Fruit fly (Drosophila melanogaster): ENCODE results near the gene Ugt302C1.

Gene Ugt302C1

dm6 chr3R:11156858-11157257 is at the start of gene Ugt302C1:
TSS of gene Ugt302C1 (plus strand) at chr3R:11157098.
- TF ChIP-seq Dll (optimal IDR thresholded peaks at IDR 0.05): peak; percentile 20
- no peak for TF ChIP-seq psq (optimal IDR thresholded peaks at IDR 0.05)
- no peak for TF ChIP-seq pan (optimal IDR thresholded peaks at IDR 0.05)
- TF ChIP-seq CG8478 (optimal IDR thresholded peaks at IDR 0.05): no peak
- TF ChIP-seq EcR (GFP tag; optimal IDR thresholded peaks at IDR 0.05): no peak

- TF ChIP-seq CG8478 (optimal IDR thresholded peaks at IDR 0.05): no peak
- TF ChIP-seq pan (optimal IDR thresholded peaks at IDR 0.05): no peak
- TF ChIP-seq psq (optimal IDR thresholded peaks at IDR 0.05): no peak
- TF ChIP-seq Dll (optimal IDR thresholded peaks at IDR 0.05): no peak
- no peak for TF ChIP-seq usp (GFP tag; optimal IDR thresholded peaks at IDR 0.05)
- TF ChIP-seq EcR (GFP tag; optimal IDR thresholded peaks at IDR 0.05): no peak
Observed at dm6 chr3R:11115606-11116005, 41.3 kb upstream of the Ugt302C1 start, which contains the start of gene SdhCL. TSS of gene SdhCL (minus strand) at chr3R:11115706.

dm6 chr3R:11126383-11126782 is 30.5 kb upstream of the Ugt302C1 start:
- TF ChIP-seq pan (optimal IDR thresholded peaks at IDR 0.05) (no peak), Dll (optimal IDR thresholded peaks at IDR 0.05) (no peak), psq (optimal IDR thresholded peaks at IDR 0.05) (no peak), CG8478 (optimal IDR thresholded peaks at IDR 0.05) (no peak), EcR (GFP tag; optimal IDR thresholded peaks at IDR 0.05) (no peak), usp (GFP tag; optimal IDR thresholded peaks at IDR 0.05) (no peak)

dm6 chr3R:11128116-11128626 is 28.7 kb upstream of the Ugt302C1 start, which contains the start of gene Ugt35C1:
TSS of gene Ugt35C1 (minus strand) at chr3R:11128328.
- no peak for TF ChIP-seq pan (optimal IDR thresholded peaks at IDR 0.05)
- no peak for TF ChIP-seq psq (optimal IDR thresholded peaks at IDR 0.05)
- TF ChIP-seq usp (GFP tag; optimal IDR thresholded peaks at IDR 0.05): no peak
- no peak for TF ChIP-seq CG8478 (optimal IDR thresholded peaks at IDR 0.05)
- TF ChIP-seq Dll (optimal IDR thresholded peaks at IDR 0.05): no peak
- no peak for TF ChIP-seq EcR (GFP tag; optimal IDR thresholded peaks at IDR 0.05)

dm6 chr3R:11136877-11137276 is 20.0 kb upstream of the Ugt302C1 start, which contains the start of gene mAcon2:
TSS of gene mAcon2 (plus strand) at chr3R:11137177.
- TF ChIP-seq Dll (optimal IDR thresholded peaks at IDR 0.05): no peak
- no peak for TF ChIP-seq psq (optimal IDR thresholded peaks at IDR 0.05)
- TF ChIP-seq CG8478 (optimal IDR thresholded peaks at IDR 0.05): no peak
- no peak for TF ChIP-seq EcR (GFP tag; optimal IDR thresholded peaks at IDR 0.05)
- no peak for TF ChIP-seq pan (optimal IDR thresholded peaks at IDR 0.05)
- no peak for TF ChIP-seq usp (GFP tag; optimal IDR thresholded peaks at IDR 0.05)

- TF ChIP-seq CG8478 (optimal IDR thresholded peaks at IDR 0.05) (no peak), EcR (GFP tag; optimal IDR thresholded peaks at IDR 0.05) (no peak), usp (GFP tag; optimal IDR thresholded peaks at IDR 0.05) (no peak), psq (optimal IDR thresholded peaks at IDR 0.05) (no peak), pan (optimal IDR thresholded peaks at IDR 0.05) (no peak)
Observed at dm6 chr3R:11145135-11145534, 11.8 kb upstream of the Ugt302C1 start, which contains the start of gene CheA86a. TSS of gene CheA86a (minus strand) at chr3R:11145235.

- TF ChIP-seq CG8478 (optimal IDR thresholded peaks at IDR 0.05): no peak
- no peak for TF ChIP-seq psq (optimal IDR thresholded peaks at IDR 0.05)
Observed at dm6 chr3R:11153799-11154273, 3.1 kb upstream of the Ugt302C1 start, which contains the start of gene Ugt302K1. TSS of gene Ugt302K1 (minus strand) at chr3R:11153849.

- TF ChIP-seq usp (GFP tag; optimal IDR thresholded peaks at IDR 0.05): no peak
- TF ChIP-seq pan (optimal IDR thresholded peaks at IDR 0.05): no peak
- no peak for TF ChIP-seq psq (optimal IDR thresholded peaks at IDR 0.05)
- TF ChIP-seq CG8478 (optimal IDR thresholded peaks at IDR 0.05): no peak
- no peak for TF ChIP-seq Dll (optimal IDR thresholded peaks at IDR 0.05)
- TF ChIP-seq EcR (GFP tag; optimal IDR thresholded peaks at IDR 0.05): no peak
Observed at dm6 chr3R:11154576-11155113, 2.3 kb upstream of the Ugt302C1 start, which contains the start of gene Ugt302E1. TSS of gene Ugt302E1 (plus strand) at chr3R:11154626.

dm6 chr3R:11160907-11161306 is 4.0 kb downstream of the Ugt302C1 start, which contains the start of gene CG4757:
TSS of gene CG4757 (plus strand) at chr3R:11161207.
- TF ChIP-seq psq (optimal IDR thresholded peaks at IDR 0.05): no peak
- TF ChIP-seq CG8478 (optimal IDR thresholded peaks at IDR 0.05): no peak

- TF ChIP-seq Dll (optimal IDR thresholded peaks at IDR 0.05) (no peak), psq (optimal IDR thresholded peaks at IDR 0.05) (no peak), usp (GFP tag; optimal IDR thresholded peaks at IDR 0.05) (no peak), EcR (GFP tag; optimal IDR thresholded peaks at IDR 0.05) (no peak), pan (optimal IDR thresholded peaks at IDR 0.05) (no peak), CG8478 (optimal IDR thresholded peaks at IDR 0.05) (no peak)
Observed at dm6 chr3R:11165974-11166373, 9.1 kb downstream of the Ugt302C1 start, which contains the start of gene Ugt35E1. TSS of gene Ugt35E1 (minus strand) at chr3R:11166074.

dm6 chr3R:11167931-11168465 is 11.1 kb downstream of the Ugt302C1 start, which contains the start of gene Ugt35E2:
TSS of gene Ugt35E2 (minus strand) at chr3R:11167981.
- TF ChIP-seq usp (GFP tag; optimal IDR thresholded peaks at IDR 0.05) (no peak), psq (optimal IDR thresholded peaks at IDR 0.05) (no peak), pan (optimal IDR thresholded peaks at IDR 0.05) (no peak), CG8478 (optimal IDR thresholded peaks at IDR 0.05) (no peak), EcR (GFP tag; optimal IDR thresholded peaks at IDR 0.05) (no peak), Dll (optimal IDR thresholded peaks at IDR 0.05) (no peak)

dm6 chr3R:11170146-11170545 is 13.2 kb downstream of the Ugt302C1 start, which contains the start of gene Ugt35B1:
TSS of gene Ugt35B1 (minus strand) at chr3R:11170246.
- no peak for TF ChIP-seq Dll (optimal IDR thresholded peaks at IDR 0.05)
- no peak for TF ChIP-seq EcR (GFP tag; optimal IDR thresholded peaks at IDR 0.05)
- TF ChIP-seq psq (optimal IDR thresholded peaks at IDR 0.05): no peak
- TF ChIP-seq pan (optimal IDR thresholded peaks at IDR 0.05): no peak
- no peak for TF ChIP-seq CG8478 (optimal IDR thresholded peaks at IDR 0.05)
- no peak for TF ChIP-seq usp (GFP tag; optimal IDR thresholded peaks at IDR 0.05)
